Worm (Caenorhabditis elegans) whole organism, L3 larva: ENCODE data around the gene fbxa-74.
A peak's percentile ranks its signal among the peaks of the same experiment; 100 is the strongest.

Experiments
- R02D3.7 ChIP-seq: fragments of 150-350 bp; optimal IDR thresholded peaks from 2 replicates; lab custom pipeline; 2014; ENCODE audit warnings: missing biosample characterization, missing genetic modification characterization
- ZK546.5 ChIP-seq: sonication (generic microtip); optimal IDR thresholded peaks from 2 replicates; lab custom pipeline; 2017; ENCODE audit warnings: missing biosample characterization, missing genetic modification characterization
- aly-2 ChIP-seq: fragments of 150-350 bp; optimal IDR thresholded peaks from 2 replicates; lab custom pipeline; 2014; ENCODE audit warnings: missing biosample characterization, missing genetic modification characterization
- ama-1 ChIP-seq: fragments of 150-350 bp; optimal IDR thresholded peaks from 2 replicates; lab custom pipeline; 2018
- ceh-16 ChIP-seq: sonication (generic microtip); optimal IDR thresholded peaks from 2 replicates; lab custom pipeline; 2017; ENCODE audit warnings: missing biosample characterization, missing genetic modification characterization
- ceh-28 ChIP-seq: fragments of 150-350 bp; optimal IDR thresholded peaks from 2 replicates; lab custom pipeline; 2014; ENCODE audit warnings: missing biosample characterization, missing genetic modification reagents, missing genetic modification characterization
- ceh-82 ChIP-seq: fragments of 150-350 bp; optimal IDR thresholded peaks from 2 replicates; lab custom pipeline; 2014; ENCODE audit warnings: missing biosample characterization, missing genetic modification characterization
- ceh-9 ChIP-seq: sonication (generic microtip); optimal IDR thresholded peaks from 2 replicates; lab custom pipeline; 2018; ENCODE audit warnings: missing biosample characterization, missing genetic modification characterization
- daf-12 ChIP-seq: fragments of 150-350 bp; optimal IDR thresholded peaks from 2 replicates; lab custom pipeline; 2014; ENCODE audit warnings: missing biosample characterization, missing genetic modification reagents, missing genetic modification characterization
- egl-27 ChIP-seq: sonication (generic microtip); optimal IDR thresholded peaks from 4 replicates; lab custom pipeline; 2017; ENCODE audit warnings: missing biosample characterization, missing genetic modification reagents, missing genetic modification characterization
- egl-5 ChIP-seq: fragments of 150-350 bp; optimal IDR thresholded peaks from 2 replicates; lab custom pipeline; 2017; ENCODE audit warnings: missing biosample characterization, missing genetic modification reagents, missing genetic modification characterization, inconsistent platforms
- elt-1 ChIP-seq: fragments of 150-350 bp; optimal IDR thresholded peaks from 2 replicates; lab custom pipeline; 2014; ENCODE audit warnings: missing biosample characterization, missing genetic modification characterization
- eor-1 ChIP-seq, 2 experiments: fragments of 150-350 bp; optimal IDR thresholded peaks; 2 replicates each; lab custom pipeline; 2014 to 2018; ENCODE audit warnings: missing biosample characterization in 2 of 2, missing genetic modification characterization in 2 of 2
- fkh-10 ChIP-seq: sonication (generic microtip); optimal IDR thresholded peaks from 2 replicates; lab custom pipeline; 2017; ENCODE audit warnings: missing biosample characterization, missing genetic modification reagents, missing genetic modification characterization
- fos-1 ChIP-seq: fragments of 150-350 bp; optimal IDR thresholded peaks from 2 replicates; lab custom pipeline; 2014; ENCODE audit warnings: missing biosample characterization, missing genetic modification characterization
- hmg-11 ChIP-seq: sonication (generic microtip); optimal IDR thresholded peaks from 2 replicates; lab custom pipeline; 2016; ENCODE audit warnings: missing genetic modification characterization, missing compliant biosample characterization
- jun-1 ChIP-seq: fragments of 150-350 bp; optimal IDR thresholded peaks from 2 replicates; lab custom pipeline; 2014; ENCODE audit warnings: missing biosample characterization, missing genetic modification reagents, missing genetic modification characterization
- lin-15B ChIP-seq: fragments of 150-350 bp; optimal IDR thresholded peaks from 2 replicates; lab custom pipeline; 2014; ENCODE audit warnings: missing biosample characterization, missing genetic modification characterization
- lin-39 ChIP-seq: fragments of 150-350 bp; optimal IDR thresholded peaks from 2 replicates; lab custom pipeline; 2018; ENCODE audit warnings: missing biosample characterization, missing genetic modification reagents, missing genetic modification characterization
- lsy-12 ChIP-seq: sonication (generic microtip); optimal IDR thresholded peaks from 2 replicates; lab custom pipeline; 2016; ENCODE audit warnings: mild to moderate bottlenecking, missing genetic modification characterization, missing compliant biosample characterization
- mdl-1 ChIP-seq: fragments of 150-350 bp; optimal IDR thresholded peaks from 2 replicates; lab custom pipeline; 2014; ENCODE audit warnings: missing biosample characterization, missing genetic modification characterization
- nhr-11 ChIP-seq: fragments of 150-350 bp; optimal IDR thresholded peaks from 2 replicates; lab custom pipeline; 2014; ENCODE audit warnings: missing biosample characterization, missing genetic modification characterization
- nhr-23 ChIP-seq: fragments of 150-350 bp; optimal IDR thresholded peaks from 2 replicates; lab custom pipeline; 2014; ENCODE audit warnings: missing biosample characterization, missing genetic modification reagents, missing genetic modification characterization
- nhr-237 ChIP-seq: fragments of 150-350 bp; optimal IDR thresholded peaks from 2 replicates; lab custom pipeline; 2014; ENCODE audit warnings: missing biosample characterization, missing genetic modification characterization
- nhr-25 ChIP-seq: sonication (generic microtip); optimal IDR thresholded peaks from 2 replicates; lab custom pipeline; 2017; ENCODE audit warnings: missing biosample characterization, missing genetic modification characterization
- nhr-28 ChIP-seq: fragments of 150-350 bp; optimal IDR thresholded peaks from 2 replicates; lab custom pipeline; 2014; ENCODE audit warnings: missing biosample characterization, missing genetic modification characterization
- nhr-43 ChIP-seq: sonication (generic microtip); optimal IDR thresholded peaks from 2 replicates; lab custom pipeline; 2016; ENCODE audit warnings: mild to moderate bottlenecking, missing genetic modification characterization, missing compliant biosample characterization; ENCODE audit not compliant: poor library complexity, severe bottlenecking
- nhr-67 ChIP-seq: fragments of 150-350 bp; optimal IDR thresholded peaks from 2 replicates; lab custom pipeline; 2014; ENCODE audit warnings: missing biosample characterization, missing genetic modification characterization
- nhr-76 ChIP-seq: fragments of 150-350 bp; sonication (generic microtip); optimal IDR thresholded peaks from 5 replicates; lab custom pipeline; 2014; ENCODE audit warnings: missing biosample characterization, missing genetic modification characterization
- nhr-77 ChIP-seq: fragments of 150-350 bp; optimal IDR thresholded peaks from 2 replicates; lab custom pipeline; 2014; ENCODE audit warnings: missing biosample characterization, missing genetic modification characterization
- pha-4 ChIP-seq: fragments of 150-350 bp; optimal IDR thresholded peaks from 2 replicates; lab custom pipeline; 2014; ENCODE audit warnings: missing biosample characterization, missing genetic modification reagents, missing genetic modification characterization
- pqm-1 ChIP-seq: fragments of 150-350 bp; optimal IDR thresholded peaks from 2 replicates; lab custom pipeline; 2017; ENCODE audit warnings: missing biosample characterization, missing genetic modification characterization, inconsistent platforms
- snpc-4 ChIP-seq: fragments of 150-350 bp; optimal IDR thresholded peaks from 2 replicates; lab custom pipeline; 2014; ENCODE audit warnings: missing biosample characterization, missing genetic modification characterization
- tbx-2 ChIP-seq: sonication (generic microtip); optimal IDR thresholded peaks from 2 replicates; lab custom pipeline; 2016; ENCODE audit warnings: mild to moderate bottlenecking, missing genetic modification characterization, missing compliant biosample characterization
- unc-39 ChIP-seq: sonication (generic microtip); optimal IDR thresholded peaks from 4 replicates; lab custom pipeline; 2017; ENCODE audit warnings: missing biosample characterization, missing genetic modification characterization
- ztf-11 ChIP-seq: fragments of 150-350 bp; optimal IDR thresholded peaks from 2 replicates; lab custom pipeline; 2014; ENCODE audit warnings: missing biosample characterization, missing genetic modification characterization
- ztf-4 ChIP-seq: fragments of 150-350 bp; optimal IDR thresholded peaks from 2 replicates; lab custom pipeline; 2014; ENCODE audit warnings: missing biosample characterization, missing genetic modification characterization

The fbxa-74 gene

ce11 chrIII:1705799-1706198, 7.0 kb upstream of the fbxa-74 start, which contains the start of the genes fbxa-13 and Y22D7AR.2:
fbxa-13 (minus strand) TSS chrIII:1705899.
Y22D7AR.2 (plus strand) TSS chrIII:1705946.
- TF ChIP-seq nhr-25 (no peak), jun-1 (tag; lab: Kevin White, UChicago) (no peak), tbx-2 (tag; lab: Kevin White, UChicago) (no peak), pqm-1 (tag; lab: Kevin White, UChicago) (no peak), unc-39 (no peak), lsy-12 (tag; lab: Kevin White, UChicago) (no peak), nhr-67 (no peak), R02D3.7 (tag; lab: Kevin White, UChicago) (no peak)

- TF ChIP-seq pha-4: no peak
- TF ChIP-seq lsy-12 (tag; lab: Kevin White, UChicago): no peak
- TF ChIP-seq lin-15B: peak; percentile 13
- TF ChIP-seq hmg-11 (tag; lab: Kevin White, UChicago): peak; percentile 68
- TF ChIP-seq aly-2 (tag; lab: Kevin White, UChicago): no peak
These were observed 6.5 kb upstream of the fbxa-74 start for ce11 chrIII:1705331-1705730.

ce11 chrIII:1704020-1704419, 5.2 kb upstream of the fbxa-74 start:
- no peak for TF ChIP-seq daf-12 (tag; lab: Kevin White, UChicago)
- TF ChIP-seq nhr-11 (tag; lab: Kevin White, UChicago): no peak
- no peak for TF ChIP-seq tbx-2 (tag; lab: Kevin White, UChicago)
- no peak for TF ChIP-seq ceh-82
- TF ChIP-seq lsy-12 (tag; lab: Kevin White, UChicago): no peak
- TF ChIP-seq ZK546.5 (tag; lab: Kevin White, UChicago): no peak
- TF ChIP-seq unc-39: no peak
- TF ChIP-seq nhr-237: no peak
- TF ChIP-seq egl-27: no peak

- TF ChIP-seq nhr-77 (tag; lab: Kevin White, UChicago) (no peak), hmg-11 (tag; lab: Kevin White, UChicago) (no peak), nhr-237 (no peak), egl-5 (tag; lab: Kevin White, UChicago) (no peak), nhr-67 (no peak), ceh-9 (tag; lab: Kevin White, UChicago) (no peak), nhr-43 (tag; lab: Kevin White, UChicago) (no peak), ceh-82 (no peak), fos-1 (no peak), lin-39 (no peak), lsy-12 (tag; lab: Kevin White, UChicago) (no peak)
These were observed 3.6 kb upstream of the fbxa-74 start, which contains the start of gene spex-3 for ce11 chrIII:1702337-1702736. spex-3 (minus strand) TSS chrIII:1702437.

DNA sequence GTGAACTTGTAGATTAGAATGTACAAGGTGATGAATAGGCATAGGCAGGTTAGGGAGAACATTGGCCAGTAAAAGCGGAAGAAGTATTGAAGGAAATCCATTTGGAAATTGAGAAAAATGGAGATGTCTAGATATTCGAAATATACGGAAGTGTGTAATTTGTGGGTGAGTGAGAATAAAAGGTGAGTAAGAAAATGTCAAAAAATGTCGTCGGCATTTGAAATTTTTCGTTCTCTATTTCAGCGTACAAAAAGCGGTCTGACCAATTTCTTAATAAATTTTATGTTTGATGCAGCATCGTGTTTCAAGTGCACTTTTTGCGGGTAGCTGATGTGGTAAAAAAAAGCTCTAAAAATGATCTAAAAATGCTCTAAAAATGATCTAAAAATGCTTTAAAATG, 3.8 kb downstream of the fbxa-74 start, which contains the start of gene srd-64:
Gene srd-64, minus strand, starts transcription at position 101 of the 400 bp plus-strand sequence.
- TF ChIP-seq lsy-12 (tag; lab: Kevin White, UChicago) (no peak), nhr-28 (tag; lab: Kevin White, UChicago) (no peak), lin-15B (no peak), unc-39 (no peak), fos-1 (no peak), ceh-16 (tag; lab: Kevin White, UChicago) (no peak), pha-4 (no peak), ama-1 (lab: Kevin White, UChicago) (no peak), eor-1 (tag; optimal IDR thresholded peaks at IDR 0.05; lab: Kevin White, UChicago) (no peak), elt-1 (tag; lab: Kevin White, UChicago) (no peak), nhr-23 (tag; lab: Kevin White, UChicago) (no peak), fkh-10 (GFP tag; lab: Kevin White, UChicago) (no peak)

- TF ChIP-seq ceh-28 (tag; lab: Kevin White, UChicago) (no peak), unc-39 (no peak), fkh-10 (GFP tag; lab: Kevin White, UChicago) (no peak), pqm-1 (tag; lab: Kevin White, UChicago) (no peak), nhr-67 (no peak), nhr-76 (no peak), nhr-25 (no peak), ztf-11 (tag; lab: Kevin White, UChicago) (no peak), fos-1 (no peak), hmg-11 (tag; lab: Kevin White, UChicago) (no peak), ceh-9 (tag; lab: Kevin White, UChicago) (no peak), mdl-1 (tag; lab: Kevin White, UChicago) (no peak), lsy-12 (tag; lab: Kevin White, UChicago) (no peak), nhr-28 (tag; lab: Kevin White, UChicago) (no peak), lin-15B (no peak), ztf-4 (tag; lab: Kevin White, UChicago) (no peak), nhr-77 (tag; lab: Kevin White, UChicago) (no peak), snpc-4 (tag; lab: Kevin White, UChicago) (no peak), R02D3.7 (tag; lab: Kevin White, UChicago) (no peak), eor-1 (tag; optimal IDR thresholded peaks at IDR 0.05; lab: Kevin White, UChicago) (no peak)
These were observed 8.9 kb downstream of the fbxa-74 start, which contains the start of gene Y22D7AR.14 for ce11 chrIII:1689927-1690326. Y22D7AR.14 (minus strand) TSS chrIII:1690027.
